Worm (Caenorhabditis elegans): Measurements from ENCODE around the gene Y105C5A.13.

DNA sequence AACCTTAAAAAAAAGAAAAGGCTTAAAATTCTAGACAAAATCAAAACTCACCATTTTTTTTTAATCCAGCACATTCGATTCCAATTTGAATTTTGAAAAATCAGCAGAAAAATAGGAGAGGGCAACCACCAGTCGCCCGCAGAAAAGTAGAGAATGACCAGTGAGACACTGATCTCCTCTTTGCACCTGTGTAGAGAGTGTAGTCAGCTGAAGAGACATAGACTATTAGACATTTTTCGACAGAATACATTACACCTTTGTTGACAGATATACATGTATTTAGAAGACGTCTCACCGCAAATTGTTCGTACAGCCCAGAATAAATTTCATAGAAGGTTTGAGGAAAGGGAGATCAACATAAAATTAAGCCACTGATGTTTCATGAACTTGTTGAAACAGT lies 7.2 kb downstream of the Y105C5A.13 start:
- TF ChIP-seq snpc-4 (tag; optimal IDR thresholded peaks at IDR 0.05) (no peak), zag-1 (tag; optimal IDR thresholded peaks at IDR 0.05) (no peak), nhr-76 (tag; optimal IDR thresholded peaks at IDR 0.05) (no peak), R02D3.7 (tag; optimal IDR thresholded peaks at IDR 0.05) (no peak)

All from whole organism, L3 larva.